Fruit fly (Drosophila melanogaster) whole organism, adult: ENCODE results near the gene Ir40a.

Experiments used
- CG1620 ChIP-seq: fragments of 200-800 bp; sonication (Bioruptor generic); optimal IDR thresholded peaks from 2 replicates; lab custom pipeline; 2016; ENCODE audit warnings: missing biosample characterization, missing genetic modification characterization
- Mnt ChIP-seq: fragments of 200-800 bp; sonication (Bioruptor generic); optimal IDR thresholded peaks from 2 replicates; lab custom pipeline; 2016; ENCODE audit warnings: missing biosample characterization, mild to moderate bottlenecking, missing genetic modification characterization

DNA sequence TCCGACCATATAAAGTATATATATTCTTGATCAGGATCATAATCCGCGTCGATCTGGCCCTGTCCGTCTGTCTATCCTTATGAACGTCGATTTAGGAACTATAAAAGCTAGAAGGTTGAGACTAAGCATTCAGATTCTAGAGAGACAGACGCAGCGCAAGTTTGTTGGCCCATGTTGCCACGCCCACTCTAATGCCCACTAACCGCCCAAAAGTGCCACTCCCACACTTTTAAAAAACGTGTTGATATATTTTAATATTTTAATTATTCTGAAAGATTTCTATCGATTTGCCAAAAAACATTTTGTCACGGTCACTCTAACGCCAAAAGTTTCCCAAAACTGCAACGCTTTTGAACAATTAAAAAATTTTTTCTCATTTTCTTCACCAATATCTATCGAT is 50.9 kb downstream of the Ir40a start:
- TF ChIP-seq CG1620 (GFP tag; lab: Kevin White, UChicago) (no peak), Mnt (no peak)
